Fruit fly (Drosophila melanogaster): ENCODE measurements around the gene CG6059.

CG6059 gene

dm6 chr3R:27135692-27136641 lies 11.5 kb upstream of the CG6059 start (continued):
- TF ChIP-seq D (optimal IDR thresholded peaks at IDR 0.05) (no peak), D (GFP tag; optimal IDR thresholded peaks at IDR 0.05) (peak; percentile 80), CG7745 (tag; optimal IDR thresholded peaks at IDR 0.05) (peak; percentile 85), Gug (GFP tag; IDR thresholded peaks at IDR 0.05) (no peak), CG11398 (GFP tag; optimal IDR thresholded peaks at IDR 0.05) (peak; percentile 82), CG10462 (GFP tag; optimal IDR thresholded peaks at IDR 0.05) (peak; percentile 66), tgo (GFP tag; IDR thresholded peaks at IDR 0.05) (peak; percentile 48; the same call in 1 of the 3 replicates), NC2α (GFP tag; optimal IDR thresholded peaks at IDR 0.05) (peak; percentile 80), CG30020 (tag; optimal IDR thresholded peaks at IDR 0.05) (no peak), CG15011 (GFP tag; optimal IDR thresholded peaks at IDR 0.05) (peak; percentile 71), Bdp1 (GFP tag; optimal IDR thresholded peaks at IDR 0.05) (peak; percentile 52), CG7271 (tag; optimal IDR thresholded peaks at IDR 0.05) (peak; percentile 52), jigr1 (GFP tag; IDR thresholded peaks at IDR 0.05) (no peak), CG15514 (GFP tag; optimal IDR thresholded peaks at IDR 0.05) (peak; percentile 41), Taf1 (GFP tag; IDR thresholded peaks at IDR 0.05) (no peak), nmo (GFP tag; optimal IDR thresholded peaks at IDR 0.05) (peak; percentile 27), salm (tag; optimal IDR thresholded peaks at IDR 0.05) (peak; percentile 65), CG12236 (GFP tag; optimal IDR thresholded peaks at IDR 0.05) (peak; percentile 88), Opbp (GFP tag; IDR thresholded peaks at IDR 0.05; ENCODE audit: partially characterized antibody) (no peak), CG17328 (GFP tag; IDR thresholded peaks at IDR 0.05) (peak; percentile 68), mirr (GFP tag; optimal IDR thresholded peaks at IDR 0.05) (peak; percentile 4), lab (GFP tag; optimal IDR thresholded peaks at IDR 0.05) (peak; percentile 82), CG16815 (GFP tag; optimal IDR thresholded peaks at IDR 0.05) (peak; percentile 14), Meics (GFP tag; optimal IDR thresholded peaks at IDR 0.05) (peak; percentile 24), NK7.1 (GFP tag; optimal IDR thresholded peaks at IDR 0.05) (peak; percentile 62), CG8281 (tag; optimal IDR thresholded peaks at IDR 0.05) (peak; percentile 67), Myb (GFP tag; optimal IDR thresholded peaks at IDR 0.05) (peak; percentile 15), CG14441 (GFP tag; IDR thresholded peaks at IDR 0.05) (peak; percentile 34; the same call in 1 of the 2 replicates), CG1602 (GFP tag; optimal IDR thresholded peaks at IDR 0.05) (peak; percentile 71), danr (GFP tag; IDR thresholded peaks at IDR 0.05) (no peak), Sox102F (GFP tag; optimal IDR thresholded peaks at IDR 0.05) (peak; percentile 62), Dad (GFP tag; optimal IDR thresholded peaks at IDR 0.05) (peak; percentile 32), CG2678 (tag; optimal IDR thresholded peaks at IDR 0.05) (peak; percentile 67), eve (GFP tag; optimal IDR thresholded peaks at IDR 0.05) (peak in 1 of 2 experiments; percentile 73), fru (optimal IDR thresholded peaks at IDR 0.05) (no peak), Side (GFP tag; optimal IDR thresholded peaks at IDR 0.05) (peak; percentile 68), CG13287 (GFP tag; IDR thresholded peaks at IDR 0.05; ENCODE audit: partially characterized antibody) (no peak), CG13624 (GFP tag; optimal IDR thresholded peaks at IDR 0.05) (peak; percentile 30), fd64A (GFP tag; optimal IDR thresholded peaks at IDR 0.05) (peak; percentile 77), sima (GFP tag; optimal IDR thresholded peaks at IDR 0.05) (peak; percentile 4), bcd (GFP tag; optimal IDR thresholded peaks at IDR 0.05) (peak; percentile 60), hkb (optimal IDR thresholded peaks at IDR 0.05) (no peak), hkb (GFP tag; IDR thresholded peaks at IDR 0.05) (peak; percentile 61; the same call in 1 of the 2 replicates), CG18619 (GFP tag; optimal IDR thresholded peaks at IDR 0.05) (peak; percentile 62), D19A (tag; optimal IDR thresholded peaks at IDR 0.05) (peak; percentile 69), CG3281 (GFP tag; optimal IDR thresholded peaks at IDR 0.05) (peak; percentile 20), CG33557 (GFP tag; optimal IDR thresholded peaks at IDR 0.05) (peak; percentile 80), CG11456 (GFP tag; IDR thresholded peaks at IDR 0.05) (0 out of 3 replicates have a peak, but pooled peaks have one; percentile 12), CG13424 (tag; optimal IDR thresholded peaks at IDR 0.05) (peak; percentile 52)
